Worm (Caenorhabditis elegans): ENCODE data around the gene ech-5.

The ech-5 gene

DNA sequence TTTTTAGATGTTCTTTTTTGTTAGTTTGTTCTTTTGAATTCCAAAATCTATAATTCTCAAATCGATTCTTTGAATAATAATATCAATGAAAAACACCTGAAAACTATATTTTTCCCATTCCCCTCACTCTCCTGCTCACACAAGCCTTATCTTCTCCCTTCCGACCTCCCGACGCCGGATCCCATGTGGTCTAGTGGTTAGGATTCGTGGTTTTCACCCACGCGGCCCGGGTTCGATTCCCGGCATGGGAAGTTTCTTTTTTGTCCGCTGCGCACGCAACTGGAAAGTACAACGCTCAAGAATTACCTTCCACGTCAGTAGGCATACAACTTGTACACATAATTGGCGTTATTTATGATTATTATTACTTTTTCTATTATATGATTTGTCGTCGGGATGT lies 45.8 kb downstream of the ech-5 start (continued):
- TF ChIP-seq mxl-3 (GFP tag; optimal IDR thresholded peaks at IDR 0.05) (no peak), lin-15B (tag; optimal IDR thresholded peaks at IDR 0.05) (no peak), lim-7 (GFP tag; IDR thresholded peaks at IDR 0.05) (peak; percentile 85), nhr-10 (tag; optimal IDR thresholded peaks at IDR 0.05) (no peak), tra-1 (GFP tag; IDR thresholded peaks at IDR 0.05) (no peak), daf-12 (tag; optimal IDR thresholded peaks at IDR 0.05) (no peak), Y5F2A.4 (GFP tag; optimal IDR thresholded peaks at IDR 0.05) (no peak), set-16 (GFP tag; IDR thresholded peaks at IDR 0.05) (peak; percentile 41), ama-1 (optimal IDR thresholded peaks at IDR 0.05) (no peak), nhr-6 (tag; optimal IDR thresholded peaks at IDR 0.05) (no peak), dmd-8 (GFP tag; IDR thresholded peaks at IDR 0.05) (0 out of 2 replicates have a peak, but pooled peaks have one; percentile 47), nhr-77 (tag; optimal IDR thresholded peaks at IDR 0.05) (no peak), F37D6.2 (tag; optimal IDR thresholded peaks at IDR 0.05) (no peak), mxl-2 (GFP tag; conservative IDR thresholded peaks at IDR 0.05) (no peak), dpl-1 (GFP tag; optimal IDR thresholded peaks at IDR 0.05) (peak; percentile 7), aly-2 (tag; optimal IDR thresholded peaks at IDR 0.05) (no peak), Y48G9A.11 (GFP tag; IDR thresholded peaks at IDR 0.05) (peak; percentile 69)

DNA sequence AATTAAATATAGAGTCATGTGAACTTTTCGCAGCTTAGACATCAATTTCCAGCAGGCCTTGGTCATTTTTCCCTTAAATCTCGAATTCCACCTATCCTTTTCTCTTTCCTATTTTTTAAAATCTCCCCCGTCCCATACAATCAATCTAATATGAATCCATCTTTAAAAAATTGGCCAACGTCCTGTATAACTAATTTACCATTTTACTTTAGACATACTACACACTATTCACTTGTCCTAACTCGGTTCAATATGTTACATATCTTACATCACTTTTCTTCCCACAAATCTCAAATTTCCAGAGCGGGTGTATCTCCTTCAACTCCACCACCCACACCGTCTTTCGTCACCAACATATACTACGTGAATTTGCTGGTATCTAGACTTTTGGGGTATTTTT lies 48.4 kb downstream of the ech-5 start, which contains the start of gene lgc-33:
Gene lgc-33 (plus strand): TSS at position 301 of the 400 bp plus-strand sequence.
- TF ChIP-seq nhr-25 (tag; optimal IDR thresholded peaks at IDR 0.05; ENCODE audit: borderline replicate concordance, insufficient read depth): no peak
- no peak for TF ChIP-seq spr-1 (tag; optimal IDR thresholded peaks at IDR 0.05)
- TF ChIP-seq unc-62 (GFP tag; optimal IDR thresholded peaks at IDR 0.05 in 1 of 2): no peak
- TF ChIP-seq unc-62 (tag; optimal IDR thresholded peaks at IDR 0.05): no peak
- TF ChIP-seq ceh-82 (tag; optimal IDR thresholded peaks at IDR 0.05): no peak
- no peak for TF ChIP-seq dpl-1 (GFP tag; optimal IDR thresholded peaks at IDR 0.05)
- no peak for TF ChIP-seq snpc-4 (tag; optimal IDR thresholded peaks at IDR 0.05)
- TF ChIP-seq F44E2.7 (GFP tag; IDR thresholded peaks at IDR 0.05): no peak
- no peak for TF ChIP-seq zfp-3 (GFP tag; conservative IDR thresholded peaks at IDR 0.05)
- TF ChIP-seq nhr-48 (tag; optimal IDR thresholded peaks at IDR 0.05): no peak
- TF ChIP-seq tag-97 (GFP tag; IDR thresholded peaks at IDR 0.05): no peak
- no peak for TF ChIP-seq nhr-10 (tag; optimal IDR thresholded peaks at IDR 0.05)
- no peak for TF ChIP-seq lin-39 (tag; optimal IDR thresholded peaks at IDR 0.05)
- TF ChIP-seq nhr-11 (tag; optimal IDR thresholded peaks at IDR 0.05): no peak
- no peak for TF ChIP-seq nhr-28 (tag; optimal IDR thresholded peaks at IDR 0.05)
- TF ChIP-seq ctbp-1 (GFP tag; IDR thresholded peaks at IDR 0.05): no peak
- TF ChIP-seq madf-5 (GFP tag; IDR thresholded peaks at IDR 0.05): no peak

- TF ChIP-seq unc-130 (GFP tag; optimal IDR thresholded peaks at IDR 0.05) (no peak), zfp-3 (GFP tag; conservative IDR thresholded peaks at IDR 0.05) (no peak), egl-43 (GFP tag; IDR thresholded peaks at IDR 0.05) (no peak), ceh-28 (tag; optimal IDR thresholded peaks at IDR 0.05) (peak; percentile 64), saeg-2 (GFP tag; IDR thresholded peaks at IDR 0.05) (no peak), F10B5.3 (tag; optimal IDR thresholded peaks at IDR 0.05) (no peak), unc-62 (GFP tag; optimal IDR thresholded peaks at IDR 0.05 in 1 of 2) (peak in 1 of 2 experiments; percentile 33), unc-62 (tag; optimal IDR thresholded peaks at IDR 0.05) (no peak), aha-1 (tag) (peak; percentile 12)
Observed at ce11 chrIV:848207-848606, 51.4 kb downstream of the ech-5 start.

- peak; percentile 98 for TF ChIP-seq ceh-28 (tag; optimal IDR thresholded peaks at IDR 0.05)
Observed at ce11 chrIV:848956-849355, 52.1 kb downstream of the ech-5 start.

All from whole organism, L4 larva.